Worm (Caenorhabditis elegans): ENCODE measurements around the gene agt-1.

agt-1 gene

DNA sequence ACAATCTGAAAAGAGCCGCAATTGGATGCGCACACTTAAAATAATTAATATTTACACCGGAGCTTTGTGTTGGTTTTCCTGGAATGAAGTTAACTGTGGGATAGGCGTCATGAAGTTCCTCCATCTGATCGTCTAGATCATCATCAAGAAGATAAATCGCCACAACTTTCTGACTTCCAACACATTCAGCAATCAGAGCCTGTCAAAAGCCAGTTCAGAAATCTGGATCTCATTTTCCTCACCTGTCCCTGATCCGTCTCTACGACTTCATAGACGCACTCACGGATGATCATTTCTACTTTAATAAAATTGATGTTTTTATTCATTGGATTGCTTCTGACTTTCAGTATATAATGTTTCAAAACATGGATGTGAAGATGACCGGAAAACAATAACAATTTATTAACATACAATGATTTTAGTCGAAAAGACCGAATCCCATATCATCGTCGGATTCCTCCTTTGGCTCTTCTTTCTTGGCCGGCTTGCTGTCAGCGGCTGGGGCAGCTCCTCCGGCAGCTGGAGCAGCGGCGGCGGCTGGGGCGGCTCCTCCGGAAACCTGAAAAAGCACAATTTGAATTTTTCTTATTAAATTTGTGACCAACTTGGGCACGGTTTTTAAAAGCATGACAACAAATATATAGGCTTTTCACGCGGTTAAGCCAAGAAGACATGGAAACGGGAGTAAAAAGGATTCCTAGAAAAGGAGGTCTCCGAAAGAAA lies at the start of gene agt-1:
agt-1 (minus strand) TSS at position 293 of the 723 bp plus-strand sequence.
- no peak for TF ChIP-seq ceh-14 (tag; optimal IDR thresholded peaks at IDR 0.05)
- no peak for TF ChIP-seq ref-2 (tag; optimal IDR thresholded peaks at IDR 0.05)
- TF ChIP-seq fkh-10 (GFP tag; optimal IDR thresholded peaks at IDR 0.05): no peak
- no peak for TF ChIP-seq zip-5 (tag; optimal IDR thresholded peaks at IDR 0.05)
- TF ChIP-seq nfya-1 (tag; optimal IDR thresholded peaks at IDR 0.05): no peak
- no peak for TF ChIP-seq hlh-6 (tag; optimal IDR thresholded peaks at IDR 0.05)
- TF ChIP-seq ceh-24 (tag; optimal IDR thresholded peaks at IDR 0.05): no peak
- no peak for TF ChIP-seq ceh-2 (tag; optimal IDR thresholded peaks at IDR 0.05)
- TF ChIP-seq C08G9.2 (tag; optimal IDR thresholded peaks at IDR 0.05): no peak
- no peak for TF ChIP-seq ceh-19 (GFP tag; optimal IDR thresholded peaks at IDR 0.05)
- no peak for TF ChIP-seq rnt-1 (tag; optimal IDR thresholded peaks at IDR 0.05)
- no peak for TF ChIP-seq nhr-11 (tag; optimal IDR thresholded peaks at IDR 0.05)
- TF ChIP-seq tbx-7 (tag; optimal IDR thresholded peaks at IDR 0.05): no peak
- TF ChIP-seq ets-4 (tag; optimal IDR thresholded peaks at IDR 0.05): no peak
- no peak for TF ChIP-seq ttx-3 (tag; optimal IDR thresholded peaks at IDR 0.05)
- TF ChIP-seq pax-1 (tag; optimal IDR thresholded peaks at IDR 0.05): no peak
- no peak for TF ChIP-seq npax-4 (tag; optimal IDR thresholded peaks at IDR 0.05)

DNA sequence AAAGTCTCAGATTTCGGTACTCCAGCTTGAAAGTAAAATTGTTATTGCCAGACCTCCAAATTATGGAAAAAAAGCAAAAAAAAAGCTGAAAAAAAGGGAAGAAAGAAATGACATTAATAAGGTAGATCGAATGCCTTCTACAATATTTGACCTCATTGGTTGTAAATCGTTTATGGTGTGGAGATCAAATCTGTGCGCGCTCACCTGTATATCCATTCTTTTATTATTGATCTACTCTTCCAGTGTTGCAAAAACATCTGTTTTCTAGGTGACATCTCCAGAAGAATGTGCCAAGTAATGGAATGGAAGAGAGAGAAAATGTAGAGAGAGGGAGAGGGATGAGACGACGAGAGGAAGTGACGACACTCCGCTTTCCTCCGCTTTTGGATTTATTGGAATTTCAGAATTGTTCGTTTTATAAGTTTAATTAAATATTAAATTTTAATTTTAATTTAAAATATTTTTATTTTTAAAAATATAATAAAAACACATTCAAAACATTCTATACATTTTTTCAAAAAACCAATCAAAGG lies 46.6 kb upstream of the agt-1 start, which contains the start of the genes pik-1 and aptf-2:
pik-1 (plus strand) TSS at position 303 of the 533 bp plus-strand sequence.
aptf-2 (minus strand) TSS at position 313 of the 533 bp plus-strand sequence.
- TF ChIP-seq ceh-22 (tag; optimal IDR thresholded peaks at IDR 0.05): no peak

- TF ChIP-seq mec-3 (tag; optimal IDR thresholded peaks at IDR 0.05; ENCODE audit: borderline replicate concordance) (no peak), che-1 (tag; optimal IDR thresholded peaks at IDR 0.05) (no peak), syd-9 (tag; optimal IDR thresholded peaks at IDR 0.05) (no peak), pat-9 (tag; optimal IDR thresholded peaks at IDR 0.05) (no peak), hlh-30 (tag; optimal IDR thresholded peaks at IDR 0.05; ENCODE audit: insufficient read depth) (peak; percentile 55), elt-2 (tag; optimal IDR thresholded peaks at IDR 0.05) (no peak), ama-1 (optimal IDR thresholded peaks at IDR 0.05) (no peak), nfya-1 (tag; optimal IDR thresholded peaks at IDR 0.05) (peak; percentile 11), fkh-10 (GFP tag; optimal IDR thresholded peaks at IDR 0.05) (no peak), unc-3 (GFP tag; conservative IDR thresholded peaks at IDR 0.05) (no peak), unc-3 (tag; optimal IDR thresholded peaks at IDR 0.05) (no peak), hlh-8 (tag; optimal IDR thresholded peaks at IDR 0.05) (peak; percentile 13), ceh-45 (GFP tag; IDR thresholded peaks at IDR 0.05) (no peak), sox-2 (GFP tag; IDR thresholded peaks at IDR 0.05) (no peak)
Measured at ce11 chrIV:13412845-13413383, 43.7 kb upstream of the agt-1 start, which contains the start of gene gcl-1. gcl-1 (minus strand) TSS chrIV:13412895.

DNA sequence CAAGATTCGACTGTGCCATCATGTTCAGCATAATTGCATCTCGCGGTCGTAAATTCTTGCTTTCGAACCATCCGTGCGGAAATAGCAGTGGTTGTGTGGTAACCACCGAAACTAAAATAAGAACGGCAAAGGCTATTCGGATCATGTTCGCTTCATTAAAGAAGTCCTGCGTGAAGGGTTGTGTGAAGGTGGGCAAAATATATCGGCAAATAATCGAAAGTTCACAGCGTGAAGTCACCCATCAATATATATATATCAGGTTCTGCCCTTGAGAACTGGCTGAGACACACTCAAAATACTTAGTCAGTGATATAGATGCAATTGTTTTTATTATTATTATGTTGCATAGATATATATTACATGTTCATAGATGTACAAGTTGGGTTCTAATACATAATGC lies 38.8 kb upstream of the agt-1 start, which contains the start of gene Y62E10A.19:
Y62E10A.19 (minus strand) TSS at position 289 of the 400 bp plus-strand sequence.
- no peak for TF ChIP-seq npax-4 (tag; optimal IDR thresholded peaks at IDR 0.05)
- no peak for TF ChIP-seq pha-2 (tag; optimal IDR thresholded peaks at IDR 0.05)
- TF ChIP-seq ceh-6 (GFP tag; optimal IDR thresholded peaks at IDR 0.05): no peak
- TF ChIP-seq ceh-34 (tag; optimal IDR thresholded peaks at IDR 0.05): no peak
- TF ChIP-seq lin-11 (tag; optimal IDR thresholded peaks at IDR 0.05): no peak
- no peak for TF ChIP-seq tbx-7 (tag; optimal IDR thresholded peaks at IDR 0.05)
- TF ChIP-seq ceh-22 (tag; optimal IDR thresholded peaks at IDR 0.05): no peak
- no peak for TF ChIP-seq lim-6 (tag; optimal IDR thresholded peaks at IDR 0.05)
- no peak for TF ChIP-seq gmeb-2 (tag; optimal IDR thresholded peaks at IDR 0.05)
- TF ChIP-seq dve-1 (tag; optimal IDR thresholded peaks at IDR 0.05): no peak
- no peak for TF ChIP-seq sox-4 (tag; optimal IDR thresholded peaks at IDR 0.05)
- TF ChIP-seq fkh-6 (tag; optimal IDR thresholded peaks at IDR 0.05): no peak
- TF ChIP-seq hlh-8 (tag; optimal IDR thresholded peaks at IDR 0.05): no peak
- TF ChIP-seq ref-2 (tag; optimal IDR thresholded peaks at IDR 0.05): no peak
- TF ChIP-seq ceh-48 (tag; optimal IDR thresholded peaks at IDR 0.05): no peak
- TF ChIP-seq ceh-9 (tag; optimal IDR thresholded peaks at IDR 0.05): no peak
